Worm (Caenorhabditis elegans): ENCODE measurements around the gene ZK1073.2.
A peak's percentile ranks its signal among the peaks of the same experiment; 100 is the strongest.
"Not testable (repeated sequence)": the region's sequence is repeated elsewhere in the genome, so short reads cannot be mapped to it uniquely, and the experiment has no call there.

The ZK1073.2 gene

DNA sequence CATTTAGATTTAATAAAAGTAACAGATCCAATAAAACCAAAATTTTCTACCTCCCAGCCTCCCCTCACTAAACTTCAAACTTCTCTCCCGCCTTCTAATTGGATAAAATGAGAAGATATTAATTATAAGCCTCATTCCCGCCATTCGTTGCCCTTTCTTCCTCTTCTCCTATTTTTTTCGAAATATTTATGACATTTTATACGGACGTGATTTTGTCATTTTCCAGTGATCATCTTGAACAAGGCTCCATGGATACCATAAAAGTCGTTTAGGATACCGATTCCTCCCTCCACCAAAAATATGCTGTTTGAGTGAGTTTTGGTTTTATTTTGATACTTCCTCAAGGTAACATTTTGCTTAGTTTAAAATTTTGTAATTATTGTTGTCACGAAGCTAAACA, at the start of gene ZK1073.2:
TSS of gene ZK1073.2 (plus strand) at position 301 of the 400 bp plus-strand sequence.
- TF ChIP-seq dao-5 (tag; optimal IDR thresholded peaks at IDR 0.05) (no peak), W03F9.2 (tag; optimal IDR thresholded peaks at IDR 0.05) (no peak), him-1 (tag; optimal IDR thresholded peaks at IDR 0.05) (no peak)

ce11 chrX:16055245-16055644, 48.3 kb upstream of the ZK1073.2 start, which contains the start of gene T27A8.7:
TSS of gene T27A8.7 (plus strand) at chrX:16055545.
- no peak for TF ChIP-seq W03F9.2 (tag; optimal IDR thresholded peaks at IDR 0.05)
- TF ChIP-seq dao-5 (tag; optimal IDR thresholded peaks at IDR 0.05), result no peak
- TF ChIP-seq him-1 (tag; optimal IDR thresholded peaks at IDR 0.05), result no peak

DNA sequence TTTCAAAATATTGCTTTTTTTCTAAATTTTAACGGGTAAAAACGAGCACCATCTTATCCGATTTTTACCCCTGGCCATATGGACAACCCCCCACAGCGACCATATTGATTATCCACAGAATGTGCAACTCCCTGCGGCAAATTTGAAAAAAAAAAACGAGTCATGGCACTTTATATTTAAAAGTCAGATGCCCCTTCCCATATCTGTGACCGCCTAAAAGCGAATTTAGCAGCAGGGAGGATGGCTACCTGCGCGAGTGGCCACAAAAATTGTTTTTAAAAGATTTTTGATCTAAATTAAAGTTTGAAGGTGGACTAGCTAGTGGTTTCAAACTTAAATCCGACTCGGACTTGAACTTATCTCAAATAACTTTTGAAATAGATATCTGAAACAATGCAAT, 47.1 kb upstream of the ZK1073.2 start:
- TF ChIP-seq dao-5 (tag; optimal IDR thresholded peaks at IDR 0.05) (peak; percentile 64), him-1 (tag; optimal IDR thresholded peaks at IDR 0.05) (peak; percentile 99), W03F9.2 (tag; optimal IDR thresholded peaks at IDR 0.05) (peak; percentile 98)

DNA sequence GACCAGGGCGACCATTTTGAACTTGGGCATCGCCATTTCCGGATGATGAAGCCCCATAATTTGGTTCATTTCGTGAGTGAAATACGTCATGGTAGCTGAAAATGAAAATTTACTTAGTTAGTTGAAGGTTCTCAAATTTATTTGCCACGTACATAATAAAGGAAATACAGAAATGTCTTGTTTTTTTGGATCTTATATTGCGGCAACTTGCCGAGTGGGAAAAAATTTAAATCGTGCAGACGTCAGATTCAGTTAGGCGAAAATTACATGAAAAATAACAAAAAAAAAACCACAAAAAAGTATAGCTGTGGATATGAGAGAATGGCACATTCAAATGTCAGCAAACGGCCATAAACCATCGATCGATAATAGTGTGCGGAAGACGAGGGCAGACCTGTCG, 44.7 kb upstream of the ZK1073.2 start, which contains the start of gene T27A8.2:
TSS of gene T27A8.2 (minus strand) at position 101 of the 400 bp plus-strand sequence.
- TF ChIP-seq W03F9.2 (tag; optimal IDR thresholded peaks at IDR 0.05) (no peak), him-1 (tag; optimal IDR thresholded peaks at IDR 0.05) (no peak), dao-5 (tag; optimal IDR thresholded peaks at IDR 0.05) (no peak)

- not testable (repeated sequence) for TF ChIP-seq W03F9.2, him-1, dao-5 (tag; optimal IDR thresholded peaks at IDR 0.05)
Observed at ce11 chrX:16062385-16062784, 41.1 kb upstream of the ZK1073.2 start, which contains the start of gene T27A8.3. TSS of gene T27A8.3 (plus strand) at chrX:16062685.

- TF ChIP-seq W03F9.2 (tag; optimal IDR thresholded peaks at IDR 0.05) (no peak), him-1 (tag; optimal IDR thresholded peaks at IDR 0.05) (no peak), dao-5 (tag; optimal IDR thresholded peaks at IDR 0.05) (no peak)
Observed at ce11 chrX:16067984-16068383, 35.5 kb upstream of the ZK1073.2 start.

DNA sequence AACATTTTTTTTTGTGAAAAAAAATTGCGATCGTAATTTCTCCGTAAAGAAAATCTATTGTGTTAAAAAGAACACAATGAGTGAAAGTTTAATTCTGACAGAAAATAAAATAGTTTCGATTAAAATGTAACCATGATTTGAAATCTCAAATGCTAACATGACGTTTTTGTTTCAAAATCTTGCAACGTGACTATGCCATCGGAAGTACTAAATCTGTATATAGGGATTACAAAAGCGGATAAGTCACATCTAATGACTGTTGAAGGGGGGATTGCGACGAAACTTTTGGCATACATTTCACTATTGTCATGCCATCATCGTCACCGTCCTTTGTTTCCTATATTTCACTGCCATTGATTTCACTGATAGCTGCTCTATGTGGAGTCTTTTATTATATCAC, 30.9 kb upstream of the ZK1073.2 start, which contains the start of gene col-187:
TSS of gene col-187 (plus strand) at position 301 of the 400 bp plus-strand sequence.
- no peak for TF ChIP-seq him-1 (tag; optimal IDR thresholded peaks at IDR 0.05)
- no peak for TF ChIP-seq W03F9.2 (tag; optimal IDR thresholded peaks at IDR 0.05)
- no peak for TF ChIP-seq dao-5 (tag; optimal IDR thresholded peaks at IDR 0.05)

DNA sequence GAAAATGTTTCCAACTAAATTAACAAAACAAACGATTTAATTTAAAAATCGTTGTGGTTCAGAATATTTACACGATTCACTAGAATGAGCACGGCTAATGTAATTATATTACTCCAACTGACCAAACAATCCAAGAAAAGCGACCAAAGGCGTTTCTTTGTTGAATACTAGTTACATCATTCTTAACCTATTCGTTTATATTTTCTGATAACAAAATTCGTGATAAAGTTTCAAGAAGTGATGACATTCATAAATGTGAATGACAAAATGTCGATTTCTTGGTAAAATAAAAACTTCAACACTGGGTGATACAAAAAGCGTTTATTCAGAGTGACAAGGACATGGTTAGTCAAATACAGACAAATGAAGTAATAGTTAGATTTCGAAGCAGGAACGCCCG, 27.0 kb upstream of the ZK1073.2 start, which contains the start of gene C30F2.4:
TSS of gene C30F2.4 (minus strand) at position 101 of the 400 bp plus-strand sequence.
- TF ChIP-seq dao-5 (tag; optimal IDR thresholded peaks at IDR 0.05) (no peak), him-1 (tag; optimal IDR thresholded peaks at IDR 0.05) (no peak), W03F9.2 (tag; optimal IDR thresholded peaks at IDR 0.05) (no peak)

DNA sequence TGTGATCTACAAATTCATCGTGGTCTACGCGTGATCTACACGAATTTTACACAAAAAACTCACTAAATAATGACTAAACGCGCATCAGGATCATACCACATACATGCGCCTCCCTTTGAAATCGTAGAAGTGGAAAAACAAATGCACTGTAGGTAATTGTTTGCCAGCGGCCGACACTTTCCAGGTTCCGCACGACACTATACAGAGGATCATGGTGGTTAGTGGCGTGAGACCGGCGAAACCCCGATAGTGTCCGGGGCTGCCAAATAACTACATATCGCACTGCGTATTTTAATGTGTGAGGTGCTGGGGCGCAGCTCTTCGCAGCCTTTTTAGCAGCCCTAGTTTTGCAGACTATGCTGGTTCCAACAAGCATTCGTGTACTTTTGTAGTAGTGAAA, 24.8 kb upstream of the ZK1073.2 start:
- TF ChIP-seq W03F9.2 (tag; optimal IDR thresholded peaks at IDR 0.05) (no peak), dao-5 (tag; optimal IDR thresholded peaks at IDR 0.05) (no peak), him-1 (tag; optimal IDR thresholded peaks at IDR 0.05) (no peak)

- TF ChIP-seq dao-5 (tag; optimal IDR thresholded peaks at IDR 0.05) (no peak), him-1 (tag; optimal IDR thresholded peaks at IDR 0.05) (no peak), W03F9.2 (tag; optimal IDR thresholded peaks at IDR 0.05) (no peak)
Observed at ce11 chrX:16082024-16082423, 21.5 kb upstream of the ZK1073.2 start, which contains the start of gene idpp-14. TSS of gene idpp-14 (plus strand) at chrX:16082347.

- TF ChIP-seq dao-5 (tag; optimal IDR thresholded peaks at IDR 0.05), result no peak
- TF ChIP-seq him-1 (tag; optimal IDR thresholded peaks at IDR 0.05), result no peak
- TF ChIP-seq W03F9.2 (tag; optimal IDR thresholded peaks at IDR 0.05), result no peak
Observed at ce11 chrX:16085094-16085493, 18.4 kb upstream of the ZK1073.2 start, which contains the start of gene C30F2.2. TSS of gene C30F2.2 (minus strand) at chrX:16085215.

ce11 chrX:16087842-16088241, 15.7 kb upstream of the ZK1073.2 start:
- TF ChIP-seq him-1 (tag; optimal IDR thresholded peaks at IDR 0.05) (no peak), dao-5 (tag; optimal IDR thresholded peaks at IDR 0.05) (no peak), W03F9.2 (tag; optimal IDR thresholded peaks at IDR 0.05) (no peak)

ce11 chrX:16091166-16091565, 12.3 kb upstream of the ZK1073.2 start:
- no peak for TF ChIP-seq dao-5 (tag; optimal IDR thresholded peaks at IDR 0.05)
- TF ChIP-seq W03F9.2 (tag; optimal IDR thresholded peaks at IDR 0.05), result no peak
- TF ChIP-seq him-1 (tag; optimal IDR thresholded peaks at IDR 0.05), result no peak

DNA sequence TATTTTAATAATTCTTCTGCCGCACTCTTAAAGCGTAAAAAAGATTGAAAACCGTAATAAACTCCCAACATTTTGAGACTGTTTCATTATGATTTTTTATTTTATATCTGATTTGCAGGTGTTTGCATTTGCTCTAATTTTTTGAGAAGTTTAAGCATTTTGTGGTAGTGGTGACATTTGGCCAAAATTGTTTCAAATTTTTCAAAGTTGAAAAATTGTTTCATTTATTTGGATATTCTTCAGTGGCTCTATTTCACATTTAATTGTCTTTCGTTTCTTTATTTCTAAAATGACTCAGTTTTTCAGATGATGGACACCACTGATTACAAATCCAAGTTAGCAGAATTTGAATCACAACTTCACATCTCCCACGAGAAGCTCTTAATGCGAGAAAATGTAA, 9.1 kb upstream of the ZK1073.2 start, which contains the start of gene C30F2.5:
TSS of gene C30F2.5 (plus strand) at position 301 of the 400 bp plus-strand sequence.
- no peak for TF ChIP-seq dao-5 (tag; optimal IDR thresholded peaks at IDR 0.05)
- no peak for TF ChIP-seq W03F9.2 (tag; optimal IDR thresholded peaks at IDR 0.05)
- no peak for TF ChIP-seq him-1 (tag; optimal IDR thresholded peaks at IDR 0.05)

Data from whole organism, L4/young adult.